Worm (Caenorhabditis elegans) whole organism, L1 larva: ENCODE data around the gene Y39A1A.18.

Experiments
- ceh-82 ChIP-seq, 3 experiments: fragments of 150-350 bp in 1 of 3; sonication (generic microtip) in 2 of 3; optimal IDR thresholded peaks; 2 replicates each; lab custom pipeline; 2014 to 2017; ENCODE audit warnings: missing biosample characterization in 3 of 3, missing genetic modification characterization in 3 of 3
- dpl-1 ChIP-seq, 3 experiments: fragments of 150-350 bp in 2 of 3; sonication (generic microtip) in 1 of 3; optimal IDR thresholded peaks; 2 replicates each; lab custom pipeline; 2014 to 2017; ENCODE audit warnings: missing biosample characterization in 3 of 3, missing genetic modification characterization in 3 of 3, missing genetic modification reagents in 3 of 3
- efl-1 ChIP-seq, 4 experiments: fragments of 150-350 bp; optimal IDR thresholded peaks in 3 of 4; peaks in 1 of 4; 1 replicate in 1 of 4; 2 replicates in 3 of 4; lab custom pipeline; 2014; ENCODE audit warnings: missing biosample characterization in 2 of 4, missing genetic modification characterization in 2 of 4, missing genetic modification reagents in 2 of 4
- efl-3 ChIP-seq: fragments of 200-800 bp; sonication (Bioruptor generic); optimal IDR thresholded peaks from 2 replicates; lab custom pipeline; 2018; ENCODE audit warnings: mild to moderate bottlenecking, missing genetic modification characterization, missing compliant biosample characterization
- fos-1 ChIP-seq: fragments of 150-350 bp; optimal IDR thresholded peaks from 2 replicates; lab custom pipeline; 2014; ENCODE audit warnings: missing biosample characterization, missing genetic modification characterization
- nhr-12 ChIP-seq: sonication (generic microtip); optimal IDR thresholded peaks from 2 replicates; lab custom pipeline; 2017; ENCODE audit warnings: missing biosample characterization, missing genetic modification characterization
- nhr-237 ChIP-seq: fragments of 150-350 bp; optimal IDR thresholded peaks from 2 replicates; lab custom pipeline; 2014; ENCODE audit warnings: missing biosample characterization, missing genetic modification characterization
- tbx-2 ChIP-seq: sonication (generic microtip); optimal IDR thresholded peaks from 2 replicates; lab custom pipeline; 2016; ENCODE audit warnings: missing genetic modification characterization, missing compliant biosample characterization
- ztf-11 ChIP-seq, 2 experiments: sonication (generic microtip); optimal IDR thresholded peaks; 2 replicates each; lab custom pipeline; 2016 to 2017; ENCODE audit warnings: missing genetic modification characterization in 2 of 2, missing biosample characterization in 1 of 2, missing compliant biosample characterization in 1 of 2

ce11 chrIII:10738081-10738480 lies 43.8 kb upstream of the Y39A1A.18 start:
- TF ChIP-seq tbx-2 (no peak), ceh-82 (tag; optimal IDR thresholded peaks at IDR 0.05; lab: Kevin White, UChicago) (no peak), nhr-237 (tag; lab: Kevin White, UChicago) (no peak), efl-1 (optimal IDR thresholded peaks at IDR 0.05; lab: Kevin White, UChicago) (no peak), efl-1 (GFP tag; optimal IDR thresholded peaks at IDR 0.05 in 1 of 2; lab: Kevin White, UChicago) (peak in 1 of 2 experiments; percentile 25), dpl-1 (GFP tag; optimal IDR thresholded peaks at IDR 0.05; lab: Kevin White, UChicago) (no peak), efl-3 (GFP tag; lab: Kevin White, UChicago) (no peak), nhr-12 (no peak), ztf-11 (tag; optimal IDR thresholded peaks at IDR 0.05; lab: Kevin White, UChicago) (no peak), fos-1 (tag; lab: Kevin White, UChicago) (no peak)
